Worm (Caenorhabditis elegans): Measurements from ENCODE around the gene pqn-62.

Gene pqn-62

ce11 chrX:5213565-5213964, 17.7 kb downstream of the pqn-62 start:
- TF ChIP-seq sem-4 (tag; optimal IDR thresholded peaks at IDR 0.05), result no peak
- no peak for TF ChIP-seq ztf-4 (tag; optimal IDR thresholded peaks at IDR 0.05)
- peak; percentile 93 for TF ChIP-seq nhr-129 (tag; optimal IDR thresholded peaks at IDR 0.05)
- no peak for TF ChIP-seq mdl-1 (tag; optimal IDR thresholded peaks at IDR 0.05)
- TF ChIP-seq egl-27 (tag; optimal IDR thresholded peaks at IDR 0.05), result no peak
- TF ChIP-seq zag-1 (tag; optimal IDR thresholded peaks at IDR 0.05), result no peak
- no peak for TF ChIP-seq ztf-1 (GFP tag; conservative IDR thresholded peaks at IDR 0.05)
- TF ChIP-seq mbf-1 (tag; optimal IDR thresholded peaks at IDR 0.05), result no peak
- no peak for TF ChIP-seq Y55F3AM.14 (GFP tag; optimal IDR thresholded peaks at IDR 0.05)
- no peak for TF ChIP-seq alr-1 (tag; optimal IDR thresholded peaks at IDR 0.05)
- TF ChIP-seq nhr-77 (tag; optimal IDR thresholded peaks at IDR 0.05), result no peak
- TF ChIP-seq nhr-21 (tag; optimal IDR thresholded peaks at IDR 0.05), result peak; percentile 66
- TF ChIP-seq R02D3.7 (tag; optimal IDR thresholded peaks at IDR 0.05), result no peak
- no peak for TF ChIP-seq elt-1 (tag; optimal IDR thresholded peaks at IDR 0.05)
- TF ChIP-seq unc-62 (GFP tag; optimal IDR thresholded peaks at IDR 0.05), result no peak
- TF ChIP-seq ztf-11 (tag; optimal IDR thresholded peaks at IDR 0.05), result no peak
- TF ChIP-seq blmp-1 (tag; optimal IDR thresholded peaks at IDR 0.05; ENCODE audit: insufficient read depth), result no peak
- TF ChIP-seq sma-9 (GFP tag; optimal IDR thresholded peaks at IDR 0.05), result peak; percentile 71
- no peak for TF ChIP-seq sma-9 (tag; optimal IDR thresholded peaks at IDR 0.05)
- no peak for TF ChIP-seq nhr-23 (tag; optimal IDR thresholded peaks at IDR 0.05)
- TF ChIP-seq lin-11 (tag; optimal IDR thresholded peaks at IDR 0.05), result no peak
- TF ChIP-seq F13H6.1 (tag; optimal IDR thresholded peaks at IDR 0.05), result peak; percentile 59
- no peak for TF ChIP-seq ama-1 (optimal IDR thresholded peaks at IDR 0.05)
- no peak for TF ChIP-seq nhr-12 (tag; optimal IDR thresholded peaks at IDR 0.05)
- no peak for TF ChIP-seq nhr-6 (tag; optimal IDR thresholded peaks at IDR 0.05)
- no peak for TF ChIP-seq unc-39 (tag; optimal IDR thresholded peaks at IDR 0.05)
- TF ChIP-seq gmeb-1 (tag; optimal IDR thresholded peaks at IDR 0.05), result peak; percentile 53
- no peak for TF ChIP-seq snpc-4 (tag; optimal IDR thresholded peaks at IDR 0.05)
- no peak for TF ChIP-seq lin-39 (tag; optimal IDR thresholded peaks at IDR 0.05)
- TF ChIP-seq mab-5 (tag; optimal IDR thresholded peaks at IDR 0.05), result no peak
- TF ChIP-seq crh-2 (tag; optimal IDR thresholded peaks at IDR 0.05), result peak; percentile 72
- peak; percentile 94 for TF ChIP-seq fos-1 (tag; optimal IDR thresholded peaks at IDR 0.05)
- TF ChIP-seq aly-2 (tag; optimal IDR thresholded peaks at IDR 0.05), result no peak
- no peak for TF ChIP-seq nhr-11 (tag; optimal IDR thresholded peaks at IDR 0.05)
- no peak for TF ChIP-seq nhr-25 (tag; optimal IDR thresholded peaks at IDR 0.05)
- TF ChIP-seq skn-1 (tag; optimal IDR thresholded peaks at IDR 0.05), result no peak
- peak; percentile 1 for TF ChIP-seq sma-3 (GFP tag; optimal IDR thresholded peaks at IDR 0.05)
- TF ChIP-seq C34F6.9 (tag; optimal IDR thresholded peaks at IDR 0.05), result no peak
- no peak for TF ChIP-seq ZK546.5 (tag; optimal IDR thresholded peaks at IDR 0.05)
- TF ChIP-seq unc-55 (GFP tag; optimal IDR thresholded peaks at IDR 0.05), result no peak
- TF ChIP-seq nhr-237 (tag; optimal IDR thresholded peaks at IDR 0.05), result no peak
- TF ChIP-seq elt-3 (tag; optimal IDR thresholded peaks at IDR 0.05), result no peak
- TF ChIP-seq dmd-4 (tag; optimal IDR thresholded peaks at IDR 0.05), result no peak
- TF ChIP-seq peb-1 (tag; optimal IDR thresholded peaks at IDR 0.05), result no peak
- no peak for TF ChIP-seq nhr-10 (tag; optimal IDR thresholded peaks at IDR 0.05)
- TF ChIP-seq lin-13 (GFP tag; optimal IDR thresholded peaks at IDR 0.05), result no peak
- peak in 1 of 2 experiments; percentile 9 for TF ChIP-seq lsy-2 (tag; optimal IDR thresholded peaks at IDR 0.05)
- TF ChIP-seq ceh-16 (tag; optimal IDR thresholded peaks at IDR 0.05), result no peak
- TF ChIP-seq ceh-82 (tag; optimal IDR thresholded peaks at IDR 0.05), result no peak

ce11 chrX:5214790-5215189, 18.9 kb downstream of the pqn-62 start:
- TF ChIP-seq mab-5 (tag; optimal IDR thresholded peaks at IDR 0.05), result no peak
- TF ChIP-seq dmd-4 (tag; optimal IDR thresholded peaks at IDR 0.05), result no peak
- TF ChIP-seq unc-55 (GFP tag; optimal IDR thresholded peaks at IDR 0.05), result no peak
- TF ChIP-seq nhr-23 (tag; optimal IDR thresholded peaks at IDR 0.05), result no peak
- no peak for TF ChIP-seq R02D3.7 (tag; optimal IDR thresholded peaks at IDR 0.05)
- no peak for TF ChIP-seq lin-11 (tag; optimal IDR thresholded peaks at IDR 0.05)
- no peak for TF ChIP-seq ama-1 (optimal IDR thresholded peaks at IDR 0.05)
- no peak for TF ChIP-seq mbf-1 (tag; optimal IDR thresholded peaks at IDR 0.05)
- TF ChIP-seq elt-1 (tag; optimal IDR thresholded peaks at IDR 0.05), result no peak
